Fruit fly (Drosophila melanogaster) whole organism, embryonic: Measurements from ENCODE around the gene CG13250.

ENCODE experiments used
- Atf6 ChIP-seq: fragments of 200-800 bp; sonication (Bioruptor generic); IDR thresholded peaks from 2 replicates; pipeline ENCODE4 v1.3.6; 2022; ENCODE audit warnings: missing biosample characterization, missing genetic modification characterization
- BtbVII ChIP-seq: fragments of 200-800 bp; sonication (Bioruptor generic); optimal IDR thresholded peaks from 3 replicates; lab custom pipeline; 2017; ENCODE audit warnings: missing biosample characterization, mild to moderate bottlenecking, missing genetic modification characterization
- CG1024 ChIP-seq: fragments of 200-800 bp; sonication (Bioruptor generic); IDR thresholded peaks from 2 replicates; pipeline ENCODE4 v1.3.6; 2022; ENCODE audit warnings: missing biosample characterization, missing genetic modification characterization
- CG10462 ChIP-seq: fragments of 200-800 bp; sonication (Bioruptor generic); optimal IDR thresholded peaks from 2 replicates; lab custom pipeline; 2016; ENCODE audit warnings: missing biosample characterization, missing genetic modification characterization
- CG10959 ChIP-seq: fragments of 200-800 bp; sonication (Bioruptor generic); IDR thresholded peaks from 2 replicates; pipeline ENCODE4 v1.3.6; 2022; ENCODE audit warnings: missing biosample characterization, missing genetic modification characterization
- CG11504 ChIP-seq: fragments of 200-800 bp; sonication (Bioruptor generic); optimal IDR thresholded peaks from 3 replicates; lab custom pipeline; 2019; ENCODE audit warnings: missing biosample characterization, mild to moderate bottlenecking, missing genetic modification characterization, moderate library complexity
- CG13424 ChIP-seq: fragments of 200-800 bp; sonication (Bioruptor generic); optimal IDR thresholded peaks from 2 replicates; lab custom pipeline; 2019; ENCODE audit warnings: missing biosample characterization, mild to moderate bottlenecking, missing genetic modification characterization, moderate library complexity
- CG1602 ChIP-seq: fragments of 200-800 bp; sonication (Bioruptor generic); optimal IDR thresholded peaks from 3 replicates; lab custom pipeline; 2016; ENCODE audit warnings: missing biosample characterization, missing genetic modification characterization
- CG1603 ChIP-seq: fragments of 200-800 bp; sonication (Bioruptor generic); optimal IDR thresholded peaks from 2 replicates; lab custom pipeline; 2019; ENCODE audit warnings: missing biosample characterization, mild to moderate bottlenecking, missing genetic modification characterization, moderate library complexity
- CG17568 ChIP-seq: fragments of 200-800 bp; sonication (Bioruptor generic); optimal IDR thresholded peaks from 2 replicates; lab custom pipeline; 2018; ENCODE audit warnings: missing biosample characterization, mild to moderate bottlenecking, missing genetic modification characterization, moderate library complexity
- CG2712 ChIP-seq: fragments of 200-800 bp; optimal IDR thresholded peaks from 3 replicates; lab custom pipeline; 2019; ENCODE audit warnings: missing biosample characterization, mild to moderate bottlenecking, missing genetic modification characterization, moderate library complexity
- CG30020 ChIP-seq: fragments of 200-800 bp; optimal IDR thresholded peaks from 2 replicates; lab custom pipeline; 2019; ENCODE audit warnings: missing biosample characterization, mild to moderate bottlenecking, missing genetic modification characterization, moderate library complexity
- CG43689 ChIP-seq: fragments of 200-800 bp; sonication (Bioruptor generic); IDR thresholded peaks from 2 replicates; pipeline ENCODE4 v1.3.6; 2022; ENCODE audit warnings: missing biosample characterization, missing genetic modification characterization
- CG7745 ChIP-seq: fragments of 200-800 bp; sonication (Bioruptor generic); optimal IDR thresholded peaks from 2 replicates; lab custom pipeline; 2018; ENCODE audit warnings: missing biosample characterization, mild to moderate bottlenecking, missing genetic modification characterization, moderate library complexity
- CG7987 ChIP-seq: fragments of 200-800 bp; sonication (Bioruptor generic); optimal IDR thresholded peaks from 2 replicates; lab custom pipeline; 2018; ENCODE audit warnings: missing biosample characterization, mild to moderate bottlenecking, missing genetic modification characterization, moderate library complexity
- Drgx ChIP-seq: fragments of 200-800 bp; sonication (Bioruptor generic); IDR thresholded peaks from 2 replicates; pipeline ENCODE4 v1.3.6; 2022; ENCODE audit warnings: missing biosample characterization, missing genetic modification characterization
- Ets65A ChIP-seq: fragments of 200-800 bp; sonication (Bioruptor generic); peaks from one replicate; lab custom pipeline; 2016; ENCODE audit warnings: missing biosample characterization, missing genetic modification characterization
- Gug ChIP-seq: fragments of 200-800 bp; sonication (Bioruptor generic); IDR thresholded peaks from 4 replicates; pipeline ENCODE4 v1.3.6; 2022; ENCODE audit warnings: missing biosample characterization, missing genetic modification characterization
- HLH3B ChIP-seq: fragments of 200-800 bp; sonication (Bioruptor generic); IDR thresholded peaks from 2 replicates; pipeline ENCODE4 v1.3.6; 2022; ENCODE audit warnings: missing biosample characterization, missing genetic modification characterization
- Hmr ChIP-seq: fragments of 200-800 bp; sonication (Bioruptor generic); optimal IDR thresholded peaks from 3 replicates; lab custom pipeline; 2017; ENCODE audit warnings: mild to moderate bottlenecking, missing biosample characterization, missing genetic modification reagents, missing genetic modification characterization
- Lpt ChIP-seq: fragments of >200 bp; optimal IDR thresholded peaks from 2 replicates; lab custom pipeline; 2018; ENCODE audit warnings: missing biosample characterization, missing genetic modification characterization
- NK7.1 ChIP-seq: fragments of 200-800 bp; sonication (Bioruptor generic); optimal IDR thresholded peaks from 3 replicates; lab custom pipeline; 2016; ENCODE audit warnings: missing biosample characterization, missing genetic modification characterization
- Stat92E ChIP-seq, 3 experiments: fragments of >200 bp in 2 of 3; fragments of 200-800 bp in 1 of 3; sonication (Bioruptor generic) in 1 of 3; optimal IDR thresholded peaks; 2 replicates each; lab custom pipeline; 2017 to 2019; ENCODE audit warnings: missing biosample characterization in 3 of 3, missing genetic modification characterization in 3 of 3, mild to moderate bottlenecking in 1 of 3, moderate library complexity in 1 of 3
- bowl ChIP-seq: fragments of 200-800 bp; sonication (Bioruptor generic); IDR thresholded peaks from 2 replicates; pipeline ENCODE4 v1.3.6; 2022; ENCODE audit warnings: missing biosample characterization, missing genetic modification characterization
- cas ChIP-seq: fragments of 200-800 bp; sonication (Bioruptor generic); IDR thresholded peaks from 2 replicates; pipeline ENCODE4 v1.3.6; 2022; ENCODE audit warnings: missing biosample characterization, missing genetic modification characterization
- dan ChIP-seq: fragments of 200-800 bp; sonication (Bioruptor generic); IDR thresholded peaks from 2 replicates; pipeline ENCODE4 v1.3.6; 2022; ENCODE audit warnings: missing biosample characterization, missing genetic modification characterization
- dmrt99B ChIP-seq: fragments of 200-800 bp; sonication (Bioruptor generic); optimal IDR thresholded peaks from 2 replicates; lab custom pipeline; 2018; ENCODE audit warnings: missing biosample characterization, mild to moderate bottlenecking, missing genetic modification characterization, moderate library complexity
- dpn ChIP-seq, 2 experiments: fragments of 200-800 bp; sonication (Bioruptor generic); optimal IDR thresholded peaks; 3 replicates each; lab custom pipeline; 2016; ENCODE audit warnings: missing biosample characterization in 2 of 2, missing genetic modification characterization in 2 of 2
- fd3F ChIP-seq: fragments of 200-800 bp; sonication (Bioruptor generic); optimal IDR thresholded peaks from 2 replicates; lab custom pipeline; 2018; ENCODE audit warnings: missing biosample characterization, mild to moderate bottlenecking, missing genetic modification characterization, moderate library complexity
- fd96Cb ChIP-seq: fragments of 200-800 bp; sonication (Bioruptor generic); optimal IDR thresholded peaks from 2 replicates; lab custom pipeline; 2018; ENCODE audit warnings: missing biosample characterization, mild to moderate bottlenecking, missing genetic modification characterization, moderate library complexity
- ftz-f1 ChIP-seq: fragments of 200-800 bp; sonication (Bioruptor generic); optimal IDR thresholded peaks from 2 replicates; lab custom pipeline; 2016; ENCODE audit warnings: missing biosample characterization, missing genetic modification characterization
- gro ChIP-seq: fragments of 200-800 bp; sonication (Bioruptor generic); optimal IDR thresholded peaks from 2 replicates; lab custom pipeline; 2016; ENCODE audit warnings: missing biosample characterization, missing genetic modification characterization
- hkb ChIP-seq, 2 experiments: fragments of 200-800 bp in 1 of 2; fragments of >200 bp in 1 of 2; sonication (Bioruptor generic) in 1 of 2; IDR thresholded peaks in 1 of 2; optimal IDR thresholded peaks in 1 of 2; 2 replicates each; pipeline versions ENCODE4 v1.3.6 to Lab custom; 2017 to 2022; ENCODE audit warnings: missing biosample characterization in 1 of 2, missing genetic modification characterization in 1 of 2
- mam ChIP-seq: fragments of 200-800 bp; sonication (Bioruptor generic); optimal IDR thresholded peaks from 3 replicates; lab custom pipeline; 2016; ENCODE audit warnings: missing biosample characterization, missing genetic modification characterization
- nau ChIP-seq: fragments of 200-800 bp; sonication (Bioruptor generic); optimal IDR thresholded peaks from 3 replicates; lab custom pipeline; 2017; ENCODE audit warnings: missing biosample characterization, mild to moderate bottlenecking, missing genetic modification characterization, missing genetic modification reagents
- nmo ChIP-seq: fragments of 200-800 bp; sonication (Bioruptor generic); optimal IDR thresholded peaks from 2 replicates; lab custom pipeline; 2018; ENCODE audit warnings: missing biosample characterization, mild to moderate bottlenecking, missing genetic modification characterization, moderate library complexity
- onecut ChIP-seq: fragments of 200-800 bp; sonication (Bioruptor generic); IDR thresholded peaks from 2 replicates; pipeline ENCODE4 v1.3.6; 2022; ENCODE audit warnings: missing biosample characterization, missing genetic modification characterization
- peb ChIP-seq: fragments of 200-800 bp; sonication (Bioruptor generic); IDR thresholded peaks from 2 replicates; pipeline ENCODE4 v1.3.6; 2022; ENCODE audit warnings: missing biosample characterization, missing genetic modification characterization
- prd ChIP-seq, 3 experiments: fragments of >200 bp in 2 of 3; fragments of 200-800 bp in 1 of 3; sonication (Bioruptor generic) in 1 of 3; optimal IDR thresholded peaks in 2 of 3; IDR thresholded peaks in 1 of 3; 2 replicates in 2 of 3; 3 replicates in 1 of 3; pipeline versions ENCODE4 v1.3.6 to Lab custom; 2017 to 2022; ENCODE audit warnings: missing biosample characterization in 1 of 3, missing genetic modification characterization in 1 of 3
- psq ChIP-seq: fragments of 200-800 bp; sonication (Bioruptor generic); optimal IDR thresholded peaks from 2 replicates; lab custom pipeline; 2017; ENCODE audit warnings: missing biosample characterization, missing genetic modification characterization
- row ChIP-seq: fragments of 200-800 bp; sonication (Bioruptor generic); IDR thresholded peaks from 3 replicates; pipeline ENCODE4 v1.3.6; 2022; ENCODE audit warnings: missing biosample characterization, missing genetic modification characterization
- sens ChIP-seq: fragments of 200-800 bp; sonication (Bioruptor generic); peaks from one replicate; lab custom pipeline; 2016; ENCODE audit warnings: missing biosample characterization, missing genetic modification characterization
- seq ChIP-seq: fragments of 200-800 bp; sonication (Bioruptor generic); IDR thresholded peaks from 2 replicates; pipeline ENCODE4 v1.3.6; 2022; ENCODE audit warnings: missing biosample characterization, missing genetic modification characterization
- so ChIP-seq: fragments of 200-800 bp; sonication (Bioruptor generic); IDR thresholded peaks from 3 replicates; pipeline ENCODE4 v1.3.6; 2022; ENCODE audit warnings: missing biosample characterization, missing genetic modification characterization
- ssp ChIP-seq: fragments of 200-800 bp; sonication (Bioruptor generic); IDR thresholded peaks from 2 replicates; pipeline ENCODE4 v1.3.6; 2022; ENCODE audit warnings: missing biosample characterization, missing genetic modification characterization
- stwl ChIP-seq: fragments of 200-800 bp; sonication (Bioruptor generic); optimal IDR thresholded peaks from 3 replicates; lab custom pipeline; 2018; ENCODE audit warnings: missing biosample characterization, mild to moderate bottlenecking, missing genetic modification characterization, moderate library complexity
- tup ChIP-seq: fragments of 200-800 bp; sonication (Bioruptor generic); optimal IDR thresholded peaks from 2 replicates; lab custom pipeline; 2016; ENCODE audit warnings: missing biosample characterization, mild to moderate bottlenecking, missing genetic modification characterization, moderate library complexity
- unpg ChIP-seq: fragments of 200-800 bp; sonication (Bioruptor generic); optimal IDR thresholded peaks from 3 replicates; lab custom pipeline; 2018; ENCODE audit warnings: missing biosample characterization, mild to moderate bottlenecking, missing genetic modification characterization, moderate library complexity
- wek ChIP-seq: fragments of 200-800 bp; sonication (Bioruptor generic); optimal IDR thresholded peaks from 3 replicates; lab custom pipeline; 2018; ENCODE audit warnings: missing biosample characterization, mild to moderate bottlenecking, missing genetic modification characterization, moderate library complexity
- z ChIP-seq: fragments of 200-800 bp; sonication (Bioruptor generic); IDR thresholded peaks from 3 replicates; pipeline ENCODE4 v1.3.6; 2022; ENCODE audit warnings: missing biosample characterization, missing genetic modification characterization
- zfh2 ChIP-seq: fragments of 200-800 bp; sonication (Bioruptor generic); optimal IDR thresholded peaks from 2 replicates; lab custom pipeline; 2016; ENCODE audit warnings: missing biosample characterization, missing genetic modification characterization

Gene CG13250

dm6 chr3L:20556371-20556770 lies 22.9 kb downstream of the CG13250 start (continued):
- TF ChIP-seq hkb (optimal IDR thresholded peaks at IDR 0.05; lab: Kevin White, UChicago) (no peak), hkb (GFP tag; IDR thresholded peaks at IDR 0.05; lab: Robert Waterston, UW) (peak; percentile 20; the same call in 1 of the 2 replicates), Ets65A (GFP tag; lab: Kevin White, UChicago) (peak; percentile 47), tup (GFP tag; lab: Kevin White, UChicago) (no peak), CG30020 (tag; lab: Kevin White, UChicago) (no peak), peb (GFP tag; lab: Robert Waterston, UW) (no peak), CG7987 (GFP tag; lab: Kevin White, UChicago) (no peak), CG2712 (peak; percentile 33), Gug (GFP tag; lab: Robert Waterston, UW) (no peak), dpn (GFP tag; optimal IDR thresholded peaks at IDR 0.05; lab: Kevin White, UChicago) (no peak), wek (GFP tag; lab: Kevin White, UChicago) (no peak), seq (GFP tag; lab: Robert Waterston, UW) (no peak), ssp (GFP tag; lab: Robert Waterston, UW) (no peak), so (GFP tag; lab: Robert Waterston, UW) (no peak; the same call in 2 of the 3 replicates), zfh2 (no peak), stwl (no peak), HLH3B (0 out of 2 replicates have a peak, but pooled peaks have one; percentile 13), CG7745 (tag; lab: Kevin White, UChicago) (no peak), CG17568 (GFP tag; lab: Kevin White, UChicago) (no peak), CG10462 (GFP tag; lab: Kevin White, UChicago) (no peak), dmrt99B (peak; percentile 41), BtbVII (no peak), CG13424 (tag; lab: Kevin White, UChicago) (peak; percentile 19), Stat92E (GFP tag; optimal IDR thresholded peaks at IDR 0.05; lab: Kevin White, UChicago) (no peak), cas (GFP tag; lab: Robert Waterston, UW) (no peak), prd (optimal IDR thresholded peaks at IDR 0.05; lab: Kevin White, UChicago) (no peak), prd (GFP tag; IDR thresholded peaks at IDR 0.05; lab: Robert Waterston, UW) (peak; percentile 38; the same call in 1 of the 3 replicates), Lpt (GFP tag; lab: Kevin White, UChicago) (no peak), nau (GFP tag; lab: Kevin White, UChicago) (no peak), bowl (GFP tag; lab: Robert Waterston, UW) (no peak), Hmr (GFP tag; lab: Kevin White, UChicago) (no peak), Drgx (GFP tag; lab: Robert Waterston, UW) (no peak), Atf6 (GFP tag; lab: Robert Waterston, UW) (no peak), CG11504 (tag; lab: Kevin White, UChicago) (peak; percentile 42), onecut (GFP tag; lab: Robert Waterston, UW) (no peak), ftz-f1 (GFP tag; lab: Kevin White, UChicago) (no peak), CG1603 (tag; lab: Kevin White, UChicago) (peak; percentile 44), gro (GFP tag; lab: Kevin White, UChicago) (no peak), CG1024 (no peak), z (no peak), NK7.1 (GFP tag; lab: Kevin White, UChicago) (no peak), dan (GFP tag; lab: Robert Waterston, UW) (no peak), CG1602 (GFP tag; lab: Kevin White, UChicago) (no peak), psq (GFP tag; lab: Kevin White, UChicago) (no peak), nmo (GFP tag; lab: Kevin White, UChicago) (no peak), CG43689 (GFP tag; lab: Robert Waterston, UW) (no peak), fd3F (no peak), CG10959 (GFP tag; lab: Robert Waterston, UW) (no peak), unpg (peak; percentile 16), mam (GFP tag; lab: Kevin White, UChicago) (no peak), row (GFP tag; lab: Robert Waterston, UW) (peak; percentile 32; the same call in 1 of the 3 replicates), fd96Cb (peak; percentile 17), sens (peak; percentile 80)
